Worm (Caenorhabditis elegans) whole organism, L4/young adult: Measurements from ENCODE around the gene col-17.

Experiments
- W03F9.2 ChIP-seq: fragments of 150-350 bp; optimal IDR thresholded peaks from 2 replicates; lab custom pipeline; 2014; ENCODE audit warnings: missing biosample characterization, missing genetic modification characterization
- dao-5 ChIP-seq: sonication (generic microtip); optimal IDR thresholded peaks from 2 replicates; lab custom pipeline; 2016; ENCODE audit warnings: missing genotype, missing genetic modification characterization, moderate library complexity, missing compliant biosample characterization
- him-1 ChIP-seq: sonication (generic microtip); optimal IDR thresholded peaks from 2 replicates; lab custom pipeline; 2016; ENCODE audit warnings: missing genotype, missing genetic modification reagents, missing genetic modification characterization, missing compliant biosample characterization

DNA sequence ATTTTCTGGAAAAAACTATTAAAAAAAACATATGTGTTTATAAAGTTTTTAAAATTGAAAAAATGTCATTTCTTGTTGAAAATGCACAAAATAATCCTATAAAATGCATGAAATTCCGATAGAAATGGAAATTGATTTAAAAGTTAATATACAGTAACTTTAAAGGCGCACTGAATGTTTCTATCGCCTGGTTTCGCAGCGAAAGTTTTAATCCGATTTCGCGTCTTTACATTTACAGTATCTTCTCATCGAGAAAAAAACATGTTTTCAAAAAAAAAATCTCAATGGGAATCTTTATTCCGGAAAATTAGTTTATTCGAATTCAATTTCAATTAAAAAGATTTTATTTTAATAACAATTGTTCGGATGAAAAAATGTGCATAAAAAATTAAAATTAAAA is 46.8 kb upstream of the col-17 start, which contains the start of gene R05F9.11:
- TF ChIP-seq him-1 (tag; lab: Kevin White, UChicago), result no peak
- no peak for TF ChIP-seq W03F9.2
- TF ChIP-seq dao-5, result no peak
